Fruit fly (Drosophila melanogaster) whole organism, prepupa: ENCODE data around the gene REPTOR.

Experiments
- Blimp-1 ChIP-seq: fragments of 200-800 bp; sonication (Bioruptor generic); optimal IDR thresholded peaks from 3 replicates; lab custom pipeline; 2017; ENCODE audit warnings: missing biosample characterization, missing genetic modification characterization, mild to moderate bottlenecking, moderate library complexity, missing genetic modification reagents
- CG10631 ChIP-seq: fragments of 200-800 bp; sonication (Bioruptor generic); optimal IDR thresholded peaks from 2 replicates; lab custom pipeline; 2016; ENCODE audit warnings: missing biosample characterization, missing genetic modification characterization
- CG11762 ChIP-seq: fragments of 200-800 bp; sonication (Bioruptor generic); optimal IDR thresholded peaks from 3 replicates; lab custom pipeline; 2016; ENCODE audit warnings: missing biosample characterization, missing genetic modification characterization; ENCODE audit not compliant: insufficient read depth
- CG11902 ChIP-seq: fragments of 200-800 bp; sonication (Bioruptor generic); optimal IDR thresholded peaks from 3 replicates; lab custom pipeline; 2016; ENCODE audit warnings: missing biosample characterization, missing genetic modification characterization
- CG15336 ChIP-seq: fragments of 200-800 bp; sonication (Bioruptor generic); IDR thresholded peaks from 2 replicates; pipeline ENCODE4 v1.3.6; 2022; ENCODE audit warnings: missing biosample characterization, missing genetic modification characterization
- CG1621 ChIP-seq: fragments of 200-800 bp; sonication (Bioruptor generic); optimal IDR thresholded peaks from 3 replicates; lab custom pipeline; 2018; ENCODE audit warnings: missing biosample characterization, mild to moderate bottlenecking, missing genetic modification characterization
- CG16779 ChIP-seq: fragments of 200-800 bp; sonication (Bioruptor generic); optimal IDR thresholded peaks from 3 replicates; lab custom pipeline; 2017; ENCODE audit warnings: missing biosample characterization, mild to moderate bottlenecking, missing genetic modification characterization
- CG3032 ChIP-seq: fragments of 200-800 bp; optimal IDR thresholded peaks from 2 replicates; lab custom pipeline; 2019; ENCODE audit warnings: missing biosample characterization, mild to moderate bottlenecking, missing genetic modification characterization, moderate library complexity
- CG32006 ChIP-seq: fragments of 200-800 bp; sonication (Bioruptor generic); optimal IDR thresholded peaks from 3 replicates; lab custom pipeline; 2017; ENCODE audit warnings: missing biosample characterization, mild to moderate bottlenecking, missing genetic modification characterization
- CG6163 ChIP-seq: fragments of 200-800 bp; sonication (Bioruptor generic); IDR thresholded peaks from 3 replicates; pipeline ENCODE4 v1.3.6; 2022; ENCODE audit warnings: missing biosample characterization, missing genetic modification characterization
- CG6792 ChIP-seq: fragments of 200-800 bp; sonication (Bioruptor generic); optimal IDR thresholded peaks from 3 replicates; lab custom pipeline; 2016; ENCODE audit warnings: missing biosample characterization, missing genetic modification characterization
- CG6808 ChIP-seq: fragments of 200-800 bp; sonication (Bioruptor generic); optimal IDR thresholded peaks from 3 replicates; lab custom pipeline; 2017; ENCODE audit warnings: missing biosample characterization, missing genetic modification characterization, mild to moderate bottlenecking, moderate library complexity, missing genetic modification reagents
- CG6854 ChIP-seq: fragments of 200-800 bp; sonication (Bioruptor generic); optimal IDR thresholded peaks from 2 replicates; lab custom pipeline; 2017; ENCODE audit warnings: missing biosample characterization, mild to moderate bottlenecking, missing genetic modification characterization
- CG7368 ChIP-seq: fragments of 200-800 bp; sonication (Bioruptor generic); optimal IDR thresholded peaks from 3 replicates; lab custom pipeline; 2016; ENCODE audit warnings: missing biosample characterization, missing genetic modification characterization
- CG8119 ChIP-seq: fragments of 200-800 bp; sonication (Bioruptor generic); IDR thresholded peaks from 3 replicates; pipeline ENCODE4 v1.3.6; 2022; ENCODE audit warnings: missing biosample characterization, missing genetic modification characterization
- CG8319 ChIP-seq: fragments of 200-800 bp; sonication (Bioruptor generic); optimal IDR thresholded peaks from 3 replicates; lab custom pipeline; 2016; ENCODE audit warnings: missing biosample characterization, missing genetic modification characterization
- CG9139 ChIP-seq: fragments of 200-800 bp; sonication (Bioruptor generic); optimal IDR thresholded peaks from 3 replicates; lab custom pipeline; 2017; ENCODE audit warnings: missing biosample characterization, mild to moderate bottlenecking, missing genetic modification characterization
- Eip75B ChIP-seq: fragments of 200-800 bp; sonication (Bioruptor generic); optimal IDR thresholded peaks from 3 replicates; lab custom pipeline; 2016; ENCODE audit warnings: missing biosample characterization, missing genetic modification characterization
- Eip78C ChIP-seq: fragments of 200-800 bp; sonication (Bioruptor generic); peaks from one replicate; lab custom pipeline; 2016; ENCODE audit warnings: missing biosample characterization, missing genetic modification characterization
- Ets21C ChIP-seq: fragments of 200-800 bp; sonication (Bioruptor generic); optimal IDR thresholded peaks from 3 replicates; lab custom pipeline; 2016; ENCODE audit warnings: missing biosample characterization, missing genetic modification characterization
- Ets96B ChIP-seq: fragments of 200-800 bp; optimal IDR thresholded peaks from 2 replicates; lab custom pipeline; 2019; ENCODE audit warnings: missing biosample characterization, mild to moderate bottlenecking, missing genetic modification characterization, moderate library complexity
- Hr39 ChIP-seq: fragments of 200-800 bp; sonication (Bioruptor generic); optimal IDR thresholded peaks from 2 replicates; lab custom pipeline; 2016; ENCODE audit warnings: missing biosample characterization, missing genetic modification characterization
- Hr4 ChIP-seq: fragments of 200-800 bp; sonication (Bioruptor generic); optimal IDR thresholded peaks from 3 replicates; lab custom pipeline; 2016; ENCODE audit warnings: missing biosample characterization, missing genetic modification characterization
- Lpt ChIP-seq: fragments of 200-800 bp; sonication (Bioruptor generic); optimal IDR thresholded peaks from 3 replicates; lab custom pipeline; 2016; ENCODE audit warnings: missing biosample characterization, missing genetic modification characterization
- Met ChIP-seq: fragments of 200-800 bp; sonication (Bioruptor generic); optimal IDR thresholded peaks from 3 replicates; lab custom pipeline; 2016; ENCODE audit warnings: missing biosample characterization, missing genetic modification characterization
- OdsH ChIP-seq: fragments of 200-800 bp; sonication (Bioruptor generic); optimal IDR thresholded peaks from 3 replicates; lab custom pipeline; 2016; ENCODE audit warnings: missing biosample characterization, missing genetic modification characterization
- Smox ChIP-seq: fragments of 200-800 bp; sonication (Bioruptor generic); optimal IDR thresholded peaks from 3 replicates; lab custom pipeline; 2016; ENCODE audit warnings: missing biosample characterization, missing genetic modification characterization
- Sox102F ChIP-seq: fragments of 200-800 bp; sonication (Bioruptor generic); optimal IDR thresholded peaks from 2 replicates; lab custom pipeline; 2016; ENCODE audit warnings: missing biosample characterization, mild to moderate bottlenecking, missing genetic modification characterization
- Sox14 ChIP-seq: fragments of 200-800 bp; sonication (Bioruptor generic); optimal IDR thresholded peaks from 3 replicates; lab custom pipeline; 2016; ENCODE audit warnings: missing biosample characterization, missing genetic modification characterization
- Sox15 ChIP-seq: fragments of 200-800 bp; sonication (Bioruptor generic); optimal IDR thresholded peaks from 3 replicates; lab custom pipeline; 2016; ENCODE audit warnings: missing biosample characterization, missing genetic modification characterization
- achi ChIP-seq: fragments of 200-800 bp; sonication (Bioruptor generic); optimal IDR thresholded peaks from 3 replicates; lab custom pipeline; 2016; ENCODE audit warnings: missing biosample characterization, missing genetic modification characterization
- acj6 ChIP-seq: fragments of 200-800 bp; sonication (Bioruptor generic); optimal IDR thresholded peaks from 3 replicates; lab custom pipeline; 2016; ENCODE audit warnings: missing biosample characterization, missing genetic modification characterization
- cyc ChIP-seq: fragments of 200-800 bp; sonication (Bioruptor generic); optimal IDR thresholded peaks from 3 replicates; lab custom pipeline; 2016; ENCODE audit warnings: missing biosample characterization, missing genetic modification characterization
- dac ChIP-seq: fragments of 200-800 bp; sonication (Bioruptor generic); optimal IDR thresholded peaks from 2 replicates; lab custom pipeline; 2017; ENCODE audit warnings: missing biosample characterization, mild to moderate bottlenecking, missing genetic modification characterization
- dsx ChIP-seq: fragments of 200-800 bp; optimal IDR thresholded peaks from 3 replicates; lab custom pipeline; 2019; ENCODE audit warnings: missing biosample characterization, mild to moderate bottlenecking, missing genetic modification characterization, moderate library complexity; ENCODE audit not compliant: poor library complexity, severe bottlenecking
- eg ChIP-seq: fragments of 200-800 bp; sonication (Bioruptor generic); IDR thresholded peaks from 3 replicates; pipeline ENCODE4 v1.3.6; 2022; ENCODE audit warnings: missing biosample characterization, missing genetic modification characterization
- esn ChIP-seq: fragments of 200-800 bp; sonication (Bioruptor generic); optimal IDR thresholded peaks from 2 replicates; lab custom pipeline; 2016; ENCODE audit warnings: missing biosample characterization, mild to moderate bottlenecking, missing genetic modification characterization, moderate library complexity
- fd59A ChIP-seq: fragments of 200-800 bp; sonication (Bioruptor generic); optimal IDR thresholded peaks from 2 replicates; lab custom pipeline; 2017; ENCODE audit warnings: missing biosample characterization, mild to moderate bottlenecking, missing genetic modification characterization, missing genetic modification reagents
- fd85E ChIP-seq: fragments of 200-800 bp; sonication (Bioruptor generic); optimal IDR thresholded peaks from 3 replicates; lab custom pipeline; 2016; ENCODE audit warnings: missing biosample characterization, missing genetic modification characterization
- lz ChIP-seq: fragments of 200-800 bp; sonication (Bioruptor generic); optimal IDR thresholded peaks from 3 replicates; lab custom pipeline; 2016; ENCODE audit warnings: missing biosample characterization, missing genetic modification characterization
- net ChIP-seq: fragments of 200-800 bp; sonication (Bioruptor generic); optimal IDR thresholded peaks from 3 replicates; lab custom pipeline; 2016; ENCODE audit warnings: missing biosample characterization, missing genetic modification characterization
- pdm3 ChIP-seq: fragments of 200-800 bp; sonication (Bioruptor generic); optimal IDR thresholded peaks from 3 replicates; lab custom pipeline; 2016; ENCODE audit warnings: missing biosample characterization, missing genetic modification characterization
- salr ChIP-seq, 2 experiments: fragments of 200-800 bp; sonication (Bioruptor generic); optimal IDR thresholded peaks; 3 replicates each; lab custom pipeline; 2016 to 2018; ENCODE audit warnings: missing biosample characterization in 2 of 2, missing genetic modification characterization in 2 of 2, mild to moderate bottlenecking in 1 of 2
- spab ChIP-seq: fragments of 200-800 bp; sonication (Bioruptor generic); optimal IDR thresholded peaks from 2 replicates; lab custom pipeline; 2017; ENCODE audit warnings: missing biosample characterization, mild to moderate bottlenecking, missing genetic modification characterization, missing genetic modification reagents
- ss ChIP-seq, 2 experiments: fragments of 200-800 bp; sonication (Bioruptor generic); optimal IDR thresholded peaks; 2 replicates in 1 of 2; 3 replicates in 1 of 2; lab custom pipeline; 2017 to 2018; ENCODE audit warnings: mild to moderate bottlenecking in 2 of 2, missing biosample characterization in 2 of 2, missing genetic modification characterization in 2 of 2, moderate library complexity in 1 of 2
- svp ChIP-seq: fragments of 200-800 bp; sonication (Bioruptor generic); peaks from one replicate; lab custom pipeline; 2016; ENCODE audit warnings: missing biosample characterization, missing genetic modification characterization
- topi ChIP-seq: fragments of 200-800 bp; sonication (Bioruptor generic); optimal IDR thresholded peaks from 3 replicates; lab custom pipeline; 2016; ENCODE audit warnings: missing biosample characterization, missing genetic modification characterization
- vri ChIP-seq: fragments of 200-800 bp; sonication (Bioruptor generic); optimal IDR thresholded peaks from 3 replicates; lab custom pipeline; 2016; ENCODE audit warnings: missing biosample characterization, mild to moderate bottlenecking, missing genetic modification characterization

Gene REPTOR

DNA sequence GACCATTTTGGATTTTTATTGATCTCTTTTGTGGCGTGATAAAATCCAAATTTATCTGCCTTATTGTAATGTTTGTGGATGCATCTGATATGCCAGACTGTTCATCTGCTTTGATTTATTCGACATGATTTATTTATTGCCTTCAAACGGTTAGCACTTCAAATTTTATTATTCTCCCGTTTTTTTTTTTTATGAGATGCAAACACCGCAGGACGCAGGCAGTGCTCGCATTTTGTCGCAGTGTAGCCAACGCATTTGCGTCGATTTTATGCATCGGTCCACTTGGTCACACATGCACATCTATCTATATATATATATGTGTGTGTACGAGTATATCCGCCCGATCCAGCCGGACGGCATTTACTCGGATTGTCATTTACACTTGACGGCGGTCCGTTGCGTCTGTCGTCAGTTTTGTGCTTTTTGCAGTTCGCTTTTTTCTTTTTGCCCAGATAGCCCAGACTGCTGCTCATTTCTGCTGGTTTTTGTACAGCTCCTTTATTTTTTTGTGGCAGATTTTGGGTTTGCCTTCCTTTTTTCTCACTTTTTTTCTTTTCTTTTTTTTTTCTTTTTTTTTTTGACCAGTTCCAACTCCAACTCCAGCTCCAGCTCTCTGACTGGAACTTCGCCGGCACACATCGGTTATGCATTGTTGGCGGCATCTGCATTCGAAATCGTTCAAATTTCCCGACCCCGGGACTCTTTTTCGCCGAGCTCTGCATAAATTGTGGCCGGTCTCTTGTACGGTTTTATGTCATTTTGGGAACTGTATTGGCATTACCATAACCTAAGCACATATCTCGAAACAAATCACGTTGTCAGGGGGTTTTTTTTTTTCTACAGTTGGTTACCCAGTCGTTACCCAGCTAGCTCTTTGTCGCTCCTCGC lies 31.4 kb upstream of the REPTOR start (continued):
- TF ChIP-seq pdm3: peak; percentile 48
- peak; percentile 26 for TF ChIP-seq Ets21C (GFP tag; lab: Kevin White, UChicago)
- TF ChIP-seq topi (GFP tag; lab: Kevin White, UChicago): peak; percentile 34
- peak; percentile 60 for TF ChIP-seq Eip75B (GFP tag; lab: Kevin White, UChicago)
- TF ChIP-seq CG6792 (GFP tag; lab: Kevin White, UChicago): peak; percentile 64
- peak; percentile 85 for TF ChIP-seq CG8119 (GFP tag; lab: Robert Waterston, UW)
- peak; percentile 16 for TF ChIP-seq CG10631
- peak; percentile 69 for TF ChIP-seq dsx
- peak; percentile 58 for TF ChIP-seq acj6 (GFP tag; lab: Kevin White, UChicago)
- TF ChIP-seq CG11902 (GFP tag; lab: Kevin White, UChicago): peak; percentile 45
- peak; percentile 92 for TF ChIP-seq CG6854 (GFP tag; lab: Kevin White, UChicago)
- peak; percentile 59 for TF ChIP-seq Lpt (GFP tag; lab: Kevin White, UChicago)
- TF ChIP-seq Sox102F (GFP tag; lab: Kevin White, UChicago): peak; percentile 44
- peak; percentile 47 for TF ChIP-seq CG15336 (GFP tag; lab: Robert Waterston, UW)
- TF ChIP-seq CG1621: peak; percentile 64

DNA sequence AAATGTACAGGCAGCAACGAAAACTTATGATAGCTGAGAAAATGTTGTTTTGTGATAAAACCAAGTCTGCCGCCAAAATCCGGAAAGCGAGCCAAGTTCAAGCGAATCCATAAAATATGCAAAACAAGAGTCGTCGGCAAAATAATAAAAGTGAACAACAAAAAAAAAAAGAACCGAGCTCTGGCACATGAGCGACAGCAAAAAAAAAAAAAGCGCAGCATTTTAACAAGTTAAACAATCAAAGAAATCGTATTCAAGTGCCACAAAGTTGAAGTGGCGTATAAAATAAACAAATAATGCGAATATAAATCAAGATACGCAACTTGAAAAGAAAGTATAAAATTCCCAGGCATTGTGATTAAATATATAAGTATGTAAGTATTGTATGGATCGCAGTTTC lies 25.7 kb upstream of the REPTOR start:
- TF ChIP-seq Ets21C (GFP tag; lab: Kevin White, UChicago): no peak
- no peak for TF ChIP-seq Hr4
- TF ChIP-seq CG3032 (tag; lab: Kevin White, UChicago): peak; percentile 19
- TF ChIP-seq CG11762 (GFP tag; lab: Kevin White, UChicago): no peak
- TF ChIP-seq svp (GFP tag; lab: Kevin White, UChicago): peak; percentile 65
- TF ChIP-seq cyc (GFP tag; lab: Kevin White, UChicago): no peak
- no peak for TF ChIP-seq CG8319 (GFP tag; lab: Kevin White, UChicago)
- TF ChIP-seq salr (GFP tag; optimal IDR thresholded peaks at IDR 0.05; lab: Kevin White, UChicago): no peak
- no peak for TF ChIP-seq vri (GFP tag; lab: Kevin White, UChicago)
- TF ChIP-seq CG6163 (GFP tag; lab: Robert Waterston, UW): peak; percentile 71; the same call in 2 of the 3 replicates
- no peak for TF ChIP-seq esn (GFP tag; lab: Kevin White, UChicago)
- TF ChIP-seq Smox (GFP tag; lab: Kevin White, UChicago): no peak
- TF ChIP-seq spab (GFP tag; lab: Kevin White, UChicago): peak; percentile 43
- TF ChIP-seq CG32006 (GFP tag; lab: Kevin White, UChicago): no peak
- TF ChIP-seq Met (GFP tag; lab: Kevin White, UChicago): no peak
- TF ChIP-seq CG7368 (GFP tag; lab: Kevin White, UChicago): no peak
- TF ChIP-seq Sox15 (GFP tag; lab: Kevin White, UChicago): no peak
- peak; percentile 33 for TF ChIP-seq CG9139 (GFP tag; lab: Kevin White, UChicago)
- no peak for TF ChIP-seq CG16779 (tag; lab: Kevin White, UChicago)
- TF ChIP-seq lz: no peak
- peak; percentile 65 for TF ChIP-seq Eip78C (GFP tag; lab: Kevin White, UChicago)
- TF ChIP-seq dac: no peak
- no peak for TF ChIP-seq achi (GFP tag; lab: Kevin White, UChicago)
- TF ChIP-seq acj6 (GFP tag; lab: Kevin White, UChicago): no peak
- no peak for TF ChIP-seq pdm3
- TF ChIP-seq net (GFP tag; lab: Kevin White, UChicago): no peak
- TF ChIP-seq Hr39: no peak
- TF ChIP-seq CG6854 (GFP tag; lab: Kevin White, UChicago): no peak
- no peak for TF ChIP-seq eg (GFP tag; lab: Robert Waterston, UW)
- TF ChIP-seq CG10631: no peak
- TF ChIP-seq OdsH (GFP tag; lab: Kevin White, UChicago): no peak
- no peak for TF ChIP-seq fd59A (GFP tag; lab: Kevin White, UChicago)
- no peak for TF ChIP-seq Sox14 (GFP tag; lab: Kevin White, UChicago)
- TF ChIP-seq CG6808: peak; percentile 54
- TF ChIP-seq CG11902 (GFP tag; lab: Kevin White, UChicago): no peak
- TF ChIP-seq fd85E: no peak
- peak; percentile 18 for TF ChIP-seq Ets96B
- peak; percentile 48 to 58 for TF ChIP-seq ss (GFP tag; optimal IDR thresholded peaks at IDR 0.05; lab: Kevin White, UChicago)
- no peak for TF ChIP-seq Blimp-1
- TF ChIP-seq CG6792 (GFP tag; lab: Kevin White, UChicago): no peak
